Worm (Caenorhabditis elegans): ENCODE results near the gene cnb-1.

DNA sequence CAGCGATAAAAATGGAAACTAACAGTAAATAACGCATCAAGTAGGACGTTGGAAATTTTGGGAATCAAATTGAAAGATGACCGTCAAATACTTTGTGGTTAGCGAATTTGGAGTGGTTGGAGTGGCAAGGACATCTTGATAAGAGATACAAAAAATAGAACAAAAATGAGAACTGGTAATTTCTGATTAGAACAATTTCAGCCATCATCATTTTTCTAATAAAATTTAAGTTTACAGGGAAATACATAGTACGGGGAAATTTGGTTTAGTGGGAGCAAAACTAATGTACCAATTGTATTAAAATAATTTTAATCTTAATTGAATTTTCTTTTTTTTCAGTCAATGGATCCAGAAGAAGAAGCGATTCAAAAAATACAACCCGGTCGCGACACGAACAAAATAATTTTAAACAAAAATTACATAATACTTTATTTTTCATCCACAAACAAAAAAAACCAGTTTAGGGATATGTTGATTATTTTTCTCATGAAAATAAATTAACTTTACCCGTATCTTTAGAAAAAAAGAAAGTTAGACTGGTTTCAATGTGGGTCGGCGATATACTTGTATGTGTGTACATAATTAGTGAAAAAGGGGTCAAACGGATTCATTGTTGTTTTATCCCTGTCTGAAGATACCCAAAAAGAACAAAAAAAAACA lies 35.5 kb downstream of the cnb-1 start, which contains the start of the genes K03B8.8 and grl-3:
- TF ChIP-seq ama-1 (optimal IDR thresholded peaks at IDR 0.05) (no peak), ceh-36 (tag; optimal IDR thresholded peaks at IDR 0.05) (no peak)

Measured in whole organism, early embryonic.